Worm (Caenorhabditis elegans) whole organism, L1 larva: ENCODE results near the gene ztf-17.

ENCODE experiments used
- C16A3.4 ChIP-seq: fragments of 150-350 bp; optimal IDR thresholded peaks from 2 replicates; lab custom pipeline; 2014; ENCODE audit warnings: missing biosample characterization, missing genetic modification characterization
- C34B4.2 ChIP-seq: sonication (generic microtip); optimal IDR thresholded peaks from 2 replicates; lab custom pipeline; 2017; ENCODE audit warnings: mild to moderate bottlenecking, missing genetic modification characterization, missing compliant biosample characterization
- Y116A8C.19 ChIP-seq: sonication (generic microtip); optimal IDR thresholded peaks from 2 replicates; lab custom pipeline; 2016; ENCODE audit warnings: missing compliant biosample characterization, missing genetic modification characterization, borderline replicate concordance
- ama-1 ChIP-seq: fragments of 150-350 bp; optimal IDR thresholded peaks from 2 replicates; lab custom pipeline; 2014
- blmp-1 ChIP-seq: fragments of 150-350 bp; optimal IDR thresholded peaks from 2 replicates; lab custom pipeline; 2014; ENCODE audit warnings: missing biosample characterization, missing genetic modification characterization
- ceh-63 ChIP-seq: fragments of 200-800 bp; sonication (Bioruptor generic); optimal IDR thresholded peaks from 2 replicates; lab custom pipeline; 2018; ENCODE audit warnings: mild to moderate bottlenecking, missing genetic modification characterization, missing compliant biosample characterization
- ceh-82 ChIP-seq, 3 experiments: fragments of 150-350 bp in 1 of 3; sonication (generic microtip) in 2 of 3; optimal IDR thresholded peaks; 2 replicates each; lab custom pipeline; 2014 to 2017; ENCODE audit warnings: missing biosample characterization in 3 of 3, missing genetic modification characterization in 3 of 3
- dpl-1 ChIP-seq, 3 experiments: fragments of 150-350 bp in 2 of 3; sonication (generic microtip) in 1 of 3; optimal IDR thresholded peaks; 2 replicates each; lab custom pipeline; 2014 to 2017; ENCODE audit warnings: missing biosample characterization in 3 of 3, missing genetic modification characterization in 3 of 3, missing genetic modification reagents in 3 of 3
- efl-1 ChIP-seq, 4 experiments: fragments of 150-350 bp; optimal IDR thresholded peaks in 3 of 4; peaks in 1 of 4; 1 replicate in 1 of 4; 2 replicates in 3 of 4; lab custom pipeline; 2014; ENCODE audit warnings: missing biosample characterization in 2 of 4, missing genetic modification characterization in 2 of 4, missing genetic modification reagents in 2 of 4
- efl-3 ChIP-seq: fragments of 200-800 bp; sonication (Bioruptor generic); optimal IDR thresholded peaks from 2 replicates; lab custom pipeline; 2018; ENCODE audit warnings: mild to moderate bottlenecking, missing genetic modification characterization, missing compliant biosample characterization
- egl-13 ChIP-seq: sonication (generic microtip); optimal IDR thresholded peaks from 2 replicates; lab custom pipeline; 2016; ENCODE audit warnings: missing genotype, missing genetic modification reagents, missing genetic modification characterization, missing compliant biosample characterization
- egl-27 ChIP-seq, 2 experiments: fragments of 150-350 bp in 1 of 2; sonication (generic microtip); optimal IDR thresholded peaks; 3 replicates each; lab custom pipeline; 2017 to 2018; ENCODE audit warnings: missing biosample characterization in 2 of 2, missing genetic modification characterization in 2 of 2, missing genetic modification reagents in 2 of 2
- elt-3 ChIP-seq, 6 experiments: fragments of 150-350 bp in 1 of 6; sonication (generic microtip); optimal IDR thresholded peaks; 2 replicates each; lab custom pipeline; 2017 to 2018; ENCODE audit warnings: missing biosample characterization in 6 of 6, missing genetic modification characterization in 6 of 6, inconsistent platforms in 1 of 6
- fkh-10 ChIP-seq: sonication (generic microtip); optimal IDR thresholded peaks from 2 replicates; lab custom pipeline; 2017; ENCODE audit warnings: missing biosample characterization, missing genetic modification reagents, missing genetic modification characterization
- fkh-8 ChIP-seq: sonication (generic microtip); optimal IDR thresholded peaks from 2 replicates; lab custom pipeline; 2016; ENCODE audit warnings: mild to moderate bottlenecking, missing genetic modification characterization, missing compliant biosample characterization
- grh-1 ChIP-seq: fragments of 200-800 bp; sonication (Bioruptor generic); IDR thresholded peaks from 2 replicates; pipeline ENCODE4 v1.3.6; 2022; ENCODE audit warnings: missing genetic modification reagents, missing genetic modification characterization, missing compliant biosample characterization
- hpl-2 ChIP-seq: fragments of 150-350 bp; optimal IDR thresholded peaks from 2 replicates; lab custom pipeline; 2014; ENCODE audit warnings: missing biosample characterization, missing genetic modification reagents, missing genetic modification characterization
- lin-13 ChIP-seq: fragments of 150-350 bp; optimal IDR thresholded peaks from 2 replicates; lab custom pipeline; 2014; ENCODE audit warnings: missing biosample characterization, missing genetic modification reagents, missing genetic modification characterization
- lin-14 ChIP-seq: fragments of 200-800 bp; sonication (Bioruptor generic); optimal IDR thresholded peaks from 2 replicates; lab custom pipeline; 2018; ENCODE audit warnings: mild to moderate bottlenecking, missing genetic modification characterization, moderate library complexity, missing compliant biosample characterization
- lin-15B ChIP-seq: fragments of 150-350 bp; sonication (generic microtip); optimal IDR thresholded peaks from 3 replicates; lab custom pipeline; 2014; ENCODE audit warnings: missing biosample characterization, missing genetic modification characterization
- lin-35 ChIP-seq, 2 experiments: fragments of 150-350 bp; optimal IDR thresholded peaks; 2 replicates each; lab custom pipeline; 2014; ENCODE audit warnings: missing biosample characterization in 2 of 2, missing genetic modification characterization in 2 of 2, missing genetic modification reagents in 2 of 2
- lin-39 ChIP-seq: fragments of 150-350 bp; optimal IDR thresholded peaks from 2 replicates; lab custom pipeline; 2014; ENCODE audit warnings: missing biosample characterization, missing genetic modification reagents, missing genetic modification characterization
- lir-3 ChIP-seq: sonication (generic microtip); optimal IDR thresholded peaks from 2 replicates; lab custom pipeline; 2016; ENCODE audit warnings: mild to moderate bottlenecking, missing genetic modification characterization, moderate library complexity, missing compliant biosample characterization; ENCODE audit not compliant: poor library complexity
- lsy-2 ChIP-seq, 2 experiments: fragments of 150-350 bp; optimal IDR thresholded peaks; 2 replicates each; lab custom pipeline; 2014; ENCODE audit warnings: missing biosample characterization in 2 of 2, missing genetic modification characterization in 2 of 2
- mab-9 ChIP-seq: fragments of 200-800 bp; sonication (Bioruptor generic); IDR thresholded peaks from 2 replicates; pipeline ENCODE4 v1.3.6; 2022; ENCODE audit warnings: missing genetic modification reagents, missing genetic modification characterization, missing compliant biosample characterization
- mdl-1 ChIP-seq, 2 experiments: fragments of 150-350 bp; optimal IDR thresholded peaks; 2 replicates each; lab custom pipeline; 2014 to 2017; ENCODE audit warnings: missing biosample characterization in 2 of 2, missing genetic modification characterization in 2 of 2, inconsistent platforms in 1 of 2
- nhr-47 ChIP-seq: sonication (generic microtip); optimal IDR thresholded peaks from 2 replicates; lab custom pipeline; 2016; ENCODE audit warnings: mild to moderate bottlenecking, missing genetic modification characterization, moderate library complexity, missing compliant biosample characterization
- nhr-77 ChIP-seq: fragments of 150-350 bp; optimal IDR thresholded peaks from 2 replicates; lab custom pipeline; 2014; ENCODE audit warnings: missing biosample characterization, missing genetic modification characterization
- pag-3 ChIP-seq: sonication (generic microtip); optimal IDR thresholded peaks from 2 replicates; lab custom pipeline; 2017; ENCODE audit warnings: missing genetic modification characterization, mild to moderate bottlenecking, missing compliant biosample characterization, antibody characterized with exemption, borderline replicate concordance; ENCODE audit not compliant: insufficient read depth
- pax-3 ChIP-seq: fragments of 200-800 bp; sonication (Bioruptor generic); optimal IDR thresholded peaks from 2 replicates; lab custom pipeline; 2018; ENCODE audit warnings: mild to moderate bottlenecking, missing genetic modification characterization, moderate library complexity, missing compliant biosample characterization
- skn-1 ChIP-seq: fragments of 150-350 bp; optimal IDR thresholded peaks from 2 replicates; lab custom pipeline; 2014; ENCODE audit warnings: missing biosample characterization, missing genetic modification characterization
- snpc-4 ChIP-seq: fragments of 150-350 bp; optimal IDR thresholded peaks from 2 replicates; lab custom pipeline; 2014; ENCODE audit warnings: missing biosample characterization, missing genetic modification characterization
- snu-23 ChIP-seq: sonication (generic microtip); optimal IDR thresholded peaks from 2 replicates; lab custom pipeline; 2016; ENCODE audit warnings: missing genetic modification characterization, missing compliant biosample characterization
- sup-37 ChIP-seq: fragments of 200-800 bp; sonication (Bioruptor generic); optimal IDR thresholded peaks from 2 replicates; lab custom pipeline; 2018; ENCODE audit warnings: mild to moderate bottlenecking, missing genetic modification characterization, missing compliant biosample characterization
- swsn-7 ChIP-seq: sonication (generic microtip); optimal IDR thresholded peaks from 2 replicates; lab custom pipeline; 2016; ENCODE audit warnings: missing genetic modification characterization, missing compliant biosample characterization
- tlp-1 ChIP-seq: fragments of 150-350 bp; optimal IDR thresholded peaks from 2 replicates; lab custom pipeline; 2014; ENCODE audit warnings: missing biosample characterization, missing genetic modification characterization
- unc-130 ChIP-seq: fragments of 150-350 bp; optimal IDR thresholded peaks from 2 replicates; lab custom pipeline; 2017; ENCODE audit warnings: missing biosample characterization, missing genetic modification characterization, inconsistent platforms
- unc-62 ChIP-seq: fragments of 150-350 bp; optimal IDR thresholded peaks from 2 replicates; lab custom pipeline; 2014; ENCODE audit warnings: missing biosample characterization, missing genetic modification reagents, missing genetic modification characterization
- unc-86 ChIP-seq: sonication (generic microtip); optimal IDR thresholded peaks from 2 replicates; lab custom pipeline; 2016; ENCODE audit warnings: missing genetic modification characterization, missing compliant biosample characterization
- unc-98 ChIP-seq: fragments of 200-800 bp; sonication (Bioruptor generic); IDR thresholded peaks from 2 replicates; pipeline ENCODE4 v1.3.6; 2022; ENCODE audit warnings: missing genetic modification characterization, missing compliant biosample characterization
- zag-1 ChIP-seq: fragments of 150-350 bp; optimal IDR thresholded peaks from 2 replicates; lab custom pipeline; 2014; ENCODE audit warnings: missing biosample characterization, missing genetic modification characterization

The ztf-17 gene

DNA sequence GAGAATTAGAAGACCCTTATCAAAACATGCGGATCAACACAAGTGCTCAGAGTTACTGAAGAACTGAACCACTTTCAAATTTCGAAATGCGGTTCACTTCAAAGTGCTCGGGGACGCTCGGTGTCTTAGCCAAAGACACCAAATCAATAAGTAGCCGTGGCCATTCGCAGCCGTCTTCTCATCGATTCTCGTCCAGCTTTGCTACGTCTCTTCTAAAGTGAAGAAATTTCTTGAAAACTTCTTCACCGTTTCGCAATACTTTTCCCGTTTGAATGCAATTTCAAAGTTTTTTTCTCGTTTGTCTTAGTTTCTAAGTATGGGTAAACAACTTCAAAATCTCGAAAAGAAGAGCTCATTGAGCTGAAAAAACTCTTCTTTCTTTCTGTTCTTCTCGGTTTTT, 14.9 kb upstream of the ztf-17 start (continued):
- TF ChIP-seq mdl-1 (tag; optimal IDR thresholded peaks at IDR 0.05; lab: Kevin White, UChicago) (no peak), lin-13 (GFP tag; lab: Kevin White, UChicago) (no peak), egl-27 (tag; optimal IDR thresholded peaks at IDR 0.05; lab: Kevin White, UChicago) (no peak), C16A3.4 (tag; lab: Kevin White, UChicago) (no peak), elt-3 (tag; optimal IDR thresholded peaks at IDR 0.05; lab: Kevin White, UChicago) (no peak), ama-1 (no peak), blmp-1 (tag; lab: Kevin White, UChicago) (no peak), lin-14 (GFP tag; lab: Kevin White, UChicago) (peak; percentile 78), skn-1 (no peak), lsy-2 (tag; optimal IDR thresholded peaks at IDR 0.05; lab: Kevin White, UChicago) (peak; percentile 6 to 37), tlp-1 (no peak), lir-3 (tag; lab: Kevin White, UChicago) (no peak), ceh-82 (tag; optimal IDR thresholded peaks at IDR 0.05; lab: Kevin White, UChicago) (peak; percentile 12 to 68 (median 22)), hpl-2 (no peak), sup-37 (GFP tag; lab: Kevin White, UChicago) (no peak), unc-86 (tag; lab: Kevin White, UChicago) (no peak), egl-13 (no peak), nhr-47 (tag; lab: Kevin White, UChicago) (no peak), unc-130 (tag; lab: Kevin White, UChicago) (no peak), fkh-8 (tag; lab: Kevin White, UChicago) (peak; percentile 8), pag-3 (no peak), Y116A8C.19 (tag; lab: Kevin White, UChicago) (no peak), swsn-7 (tag; lab: Kevin White, UChicago) (no peak), grh-1 (no peak), lin-15B (tag; lab: Kevin White, UChicago) (no peak), mab-9 (no peak)
- TF ChIP-seq, all 84 proteins: peak for 9

DNA sequence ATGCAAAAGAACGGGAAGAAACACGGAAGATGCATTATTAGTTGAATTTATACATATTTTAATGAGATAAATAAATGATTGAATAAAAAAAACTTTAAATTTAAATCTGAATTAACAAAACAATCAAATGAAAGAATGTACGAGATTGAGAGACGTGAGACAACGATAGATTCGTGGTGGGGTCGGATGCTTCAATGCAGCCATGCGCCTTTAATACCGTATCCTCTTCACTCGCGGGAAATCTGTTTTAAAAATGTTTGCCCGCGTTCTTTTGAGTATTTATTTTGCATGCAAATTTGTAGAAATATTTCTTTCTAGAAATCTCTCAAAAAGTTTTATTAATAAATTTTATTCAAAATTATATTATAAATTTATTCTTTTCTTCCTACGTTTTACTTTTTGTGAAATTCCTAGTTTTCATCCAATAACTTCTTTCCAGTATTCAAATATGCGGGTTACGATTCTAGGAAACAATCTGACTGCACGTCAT, 10.5 kb upstream of the ztf-17 start, which contains the start of gene perm-1:
TSS of gene perm-1 (plus strand) at position 440 of the 490 bp plus-strand sequence.
- TF ChIP-seq lsy-2 (tag; optimal IDR thresholded peaks at IDR 0.05; lab: Kevin White, UChicago) (peak in 1 of 2 experiments; percentile 46), egl-13 (no peak), unc-130 (tag; lab: Kevin White, UChicago) (no peak), lin-39 (tag; lab: Kevin White, UChicago) (no peak), pax-3 (tag; lab: Kevin White, UChicago) (no peak)

DNA sequence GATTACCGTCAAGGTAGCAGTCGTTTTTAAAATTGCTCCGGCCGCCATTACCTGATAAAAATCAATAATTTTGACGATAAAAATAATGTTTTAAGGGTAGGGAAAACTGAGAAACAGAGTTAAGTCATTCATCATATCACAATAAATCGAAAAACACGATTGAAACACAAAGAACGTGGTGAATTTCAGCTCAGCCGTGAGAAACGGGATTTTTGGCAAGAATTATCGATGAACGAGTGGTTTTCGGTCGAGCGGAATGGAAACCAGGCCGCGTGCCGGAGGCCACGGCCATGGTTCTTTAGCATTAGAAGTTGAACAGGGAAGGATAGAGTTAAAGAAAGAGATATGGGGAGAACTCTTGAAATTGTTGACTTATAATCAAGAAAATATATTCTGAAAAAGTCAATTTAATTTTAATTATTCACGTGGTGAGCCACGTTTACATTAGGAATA, 9.3 kb upstream of the ztf-17 start, which contains the start of the genes vha-4 and T01H3.5:
TSS of gene vha-4 (minus strand) at position 51 of the 453 bp plus-strand sequence.
TSS of gene T01H3.5 (plus strand) at position 351 of the 453 bp plus-strand sequence.
- TF ChIP-seq unc-62 (GFP tag; lab: Kevin White, UChicago) (no peak), fkh-10 (GFP tag; lab: Kevin White, UChicago) (no peak), lsy-2 (tag; optimal IDR thresholded peaks at IDR 0.05; lab: Kevin White, UChicago) (peak in 1 of 2 experiments; percentile 21), unc-98 (GFP tag; lab: Robert Waterston, UW) (no peak), dpl-1 (GFP tag; optimal IDR thresholded peaks at IDR 0.05; lab: Kevin White, UChicago) (peak in 1 of 3 experiments; percentile 23), lin-35 (GFP tag; optimal IDR thresholded peaks at IDR 0.05; lab: Kevin White, UChicago) (peak in 1 of 2 experiments; percentile 5), nhr-77 (no peak), efl-3 (no peak), snu-23 (peak; percentile 6), efl-1 (optimal IDR thresholded peaks at IDR 0.05; lab: Kevin White, UChicago) (no peak), efl-1 (GFP tag; optimal IDR thresholded peaks at IDR 0.05 in 1 of 2; lab: Kevin White, UChicago) (no peak), zag-1 (no peak), snpc-4 (tag; lab: Kevin White, UChicago) (no peak), Y116A8C.19 (tag; lab: Kevin White, UChicago) (no peak), ceh-63 (GFP tag; lab: Kevin White, UChicago) (no peak), pag-3 (no peak), C34B4.2 (tag; lab: Kevin White, UChicago) (no peak), blmp-1 (tag; lab: Kevin White, UChicago) (no peak)
